Worm (Caenorhabditis elegans) whole organism, late embryonic: Measurements from ENCODE around the gene T25G12.13.

Experiments used
- C38D4.7 ChIP-seq: fragments of 200-800 bp; sonication (Bioruptor generic); optimal IDR thresholded peaks from 2 replicates; lab custom pipeline; 2018; ENCODE audit warnings: mild to moderate bottlenecking, missing genetic modification characterization, moderate library complexity, missing compliant biosample characterization
- F13H6.1 ChIP-seq: sonication (generic microtip); optimal IDR thresholded peaks from 2 replicates; lab custom pipeline; 2016; ENCODE audit warnings: missing genetic modification characterization, missing compliant biosample characterization
- K09A11.1 ChIP-seq: sonication (generic microtip); optimal IDR thresholded peaks from 2 replicates; lab custom pipeline; 2017; ENCODE audit warnings: antibody characterized with exemption, mild to moderate bottlenecking, missing genetic modification characterization, missing compliant biosample characterization; ENCODE audit not compliant: insufficient read depth
- T23F11.4 ChIP-seq: fragments of 200-800 bp; sonication (Bioruptor generic); optimal IDR thresholded peaks from 2 replicates; lab custom pipeline; 2018; ENCODE audit warnings: mild to moderate bottlenecking, missing genetic modification characterization, missing compliant biosample characterization
- ahr-1 ChIP-seq: sonication (generic microtip); optimal IDR thresholded peaks from 2 replicates; lab custom pipeline; 2016; ENCODE audit warnings: missing genetic modification characterization, missing compliant biosample characterization
- ama-1 ChIP-seq: fragments of 150-350 bp; optimal IDR thresholded peaks from 2 replicates; lab custom pipeline; 2014
- ceh-14 ChIP-seq: sonication (generic microtip); optimal IDR thresholded peaks from 2 replicates; lab custom pipeline; 2016; ENCODE audit warnings: missing genotype, missing genetic modification characterization, missing compliant biosample characterization
- ceh-18 ChIP-seq: sonication (generic microtip); optimal IDR thresholded peaks from 2 replicates; lab custom pipeline; 2016; ENCODE audit warnings: missing genetic modification characterization, missing compliant biosample characterization
- ceh-2 ChIP-seq: sonication (generic microtip); optimal IDR thresholded peaks from 2 replicates; lab custom pipeline; 2016; ENCODE audit warnings: missing genotype, missing genetic modification characterization, missing compliant biosample characterization
- ceh-22 ChIP-seq: sonication (generic microtip); optimal IDR thresholded peaks from 2 replicates; lab custom pipeline; 2017; ENCODE audit warnings: missing biosample characterization, missing genetic modification characterization
- ceh-24 ChIP-seq: sonication (generic microtip); optimal IDR thresholded peaks from 2 replicates; lab custom pipeline; 2016; ENCODE audit warnings: mild to moderate bottlenecking, missing genetic modification characterization, missing compliant biosample characterization
- ceh-30 ChIP-seq: fragments of 150-350 bp; optimal IDR thresholded peaks from 2 replicates; lab custom pipeline; 2014; ENCODE audit warnings: missing biosample characterization, missing genetic modification characterization
- ceh-31 ChIP-seq: sonication (generic microtip); optimal IDR thresholded peaks from 2 replicates; lab custom pipeline; 2016; ENCODE audit warnings: missing genetic modification characterization, missing compliant biosample characterization
- ceh-34 ChIP-seq: sonication (generic microtip); optimal IDR thresholded peaks from 2 replicates; lab custom pipeline; 2016; ENCODE audit warnings: mild to moderate bottlenecking, missing genetic modification characterization, missing compliant biosample characterization
- ceh-48 ChIP-seq: sonication (generic microtip); optimal IDR thresholded peaks from 2 replicates; lab custom pipeline; 2016; ENCODE audit warnings: missing genetic modification characterization, inconsistent platforms, missing compliant biosample characterization
- ceh-9 ChIP-seq: sonication (generic microtip); optimal IDR thresholded peaks from 2 replicates; lab custom pipeline; 2016; ENCODE audit warnings: mild to moderate bottlenecking, missing genetic modification characterization, inconsistent platforms, missing compliant biosample characterization
- che-1 ChIP-seq: sonication (generic microtip); optimal IDR thresholded peaks from 2 replicates; lab custom pipeline; 2016; ENCODE audit warnings: mild to moderate bottlenecking, missing genetic modification characterization, missing compliant biosample characterization
- dmd-4 ChIP-seq: sonication (generic microtip); optimal IDR thresholded peaks from 2 replicates; lab custom pipeline; 2016; ENCODE audit warnings: borderline replicate concordance, missing genetic modification characterization, missing compliant biosample characterization
- elt-2 ChIP-seq: sonication (generic microtip); optimal IDR thresholded peaks from 2 replicates; lab custom pipeline; 2016; ENCODE audit warnings: missing genetic modification reagents, missing genetic modification characterization, missing compliant biosample characterization
- elt-4 ChIP-seq: sonication (generic microtip); optimal IDR thresholded peaks from 2 replicates; lab custom pipeline; 2016; ENCODE audit warnings: missing genetic modification characterization, missing compliant biosample characterization
- ets-4 ChIP-seq: sonication (generic microtip); optimal IDR thresholded peaks from 2 replicates; lab custom pipeline; 2016; ENCODE audit warnings: missing genetic modification characterization, missing compliant biosample characterization
- eyg-1 ChIP-seq: sonication (generic microtip); optimal IDR thresholded peaks from 2 replicates; lab custom pipeline; 2016; ENCODE audit warnings: missing genotype, missing genetic modification characterization, missing compliant biosample characterization
- hlh-6 ChIP-seq: sonication (generic microtip); optimal IDR thresholded peaks from 2 replicates; lab custom pipeline; 2016; ENCODE audit warnings: missing genotype, missing genetic modification characterization, missing compliant biosample characterization
- hlh-8 ChIP-seq: sonication (generic microtip); optimal IDR thresholded peaks from 2 replicates; lab custom pipeline; 2016; ENCODE audit warnings: missing genotype, missing genetic modification characterization, missing compliant biosample characterization
- lim-6 ChIP-seq: sonication (generic microtip); optimal IDR thresholded peaks from 2 replicates; lab custom pipeline; 2016; ENCODE audit warnings: missing genetic modification characterization, missing compliant biosample characterization
- lin-11 ChIP-seq: fragments of 200-800 bp; sonication (Bioruptor generic); optimal IDR thresholded peaks from 2 replicates; lab custom pipeline; 2018; ENCODE audit warnings: mild to moderate bottlenecking, missing genetic modification characterization, missing compliant biosample characterization
- madf-2 ChIP-seq: sonication (generic microtip); optimal IDR thresholded peaks from 2 replicates; lab custom pipeline; 2017; ENCODE audit warnings: missing genetic modification characterization, missing compliant biosample characterization
- nfya-1 ChIP-seq: sonication (generic microtip); optimal IDR thresholded peaks from 2 replicates; lab custom pipeline; 2017; ENCODE audit warnings: missing genetic modification characterization, mild to moderate bottlenecking, missing compliant biosample characterization, antibody characterized with exemption, moderate library complexity
- pat-9 ChIP-seq: fragments of 200-800 bp; sonication (Bioruptor generic); optimal IDR thresholded peaks from 2 replicates; lab custom pipeline; 2018; ENCODE audit warnings: mild to moderate bottlenecking, missing genetic modification characterization, moderate library complexity, missing compliant biosample characterization
- pqm-1 ChIP-seq: sonication (generic microtip); optimal IDR thresholded peaks from 2 replicates; lab custom pipeline; 2016; ENCODE audit warnings: missing genetic modification characterization, missing compliant biosample characterization
- ref-2 ChIP-seq: sonication (generic microtip); optimal IDR thresholded peaks from 2 replicates; lab custom pipeline; 2016; ENCODE audit warnings: missing genetic modification characterization, missing compliant biosample characterization
- rnt-1 ChIP-seq: sonication (generic microtip); optimal IDR thresholded peaks from 2 replicates; lab custom pipeline; 2016; ENCODE audit warnings: missing genetic modification characterization, missing compliant biosample characterization
- sdc-2 ChIP-seq: sonication (generic microtip); optimal IDR thresholded peaks from 2 replicates; lab custom pipeline; 2016; ENCODE audit warnings: missing genotype, missing genetic modification characterization, missing compliant biosample characterization
- sox-2 ChIP-seq: fragments of 200-800 bp; sonication (Bioruptor generic); IDR thresholded peaks from 2 replicates; pipeline ENCODE4 v1.3.6; 2022; ENCODE audit warnings: missing genetic modification reagents, missing genetic modification characterization, missing compliant biosample characterization
- syd-9 ChIP-seq: sonication (generic microtip); optimal IDR thresholded peaks from 2 replicates; lab custom pipeline; 2016; ENCODE audit warnings: mild to moderate bottlenecking, missing genetic modification characterization, moderate library complexity, missing compliant biosample characterization
- ttx-3 ChIP-seq: sonication (generic microtip); optimal IDR thresholded peaks from 2 replicates; lab custom pipeline; 2016; ENCODE audit warnings: missing genetic modification reagents, missing genetic modification characterization, missing compliant biosample characterization
- unc-3 ChIP-seq, 2 experiments: fragments of 200-800 bp in 1 of 2; sonication (Bioruptor generic) in 1 of 2; sonication (generic microtip) in 1 of 2; conservative IDR thresholded peaks in 1 of 2; optimal IDR thresholded peaks in 1 of 2; 2 replicates each; pipeline versions ENCODE4 v1.3.6 to Lab custom; 2016 to 2022; ENCODE audit warnings: missing compliant biosample characterization in 2 of 2, missing genetic modification characterization in 2 of 2, missing genetic modification reagents in 1 of 2
- unc-42 ChIP-seq: sonication (generic microtip); optimal IDR thresholded peaks from 2 replicates; lab custom pipeline; 2016; ENCODE audit warnings: missing genotype, missing genetic modification characterization, missing compliant biosample characterization
- unc-55 ChIP-seq: sonication (generic microtip); optimal IDR thresholded peaks from 2 replicates; lab custom pipeline; 2017; ENCODE audit warnings: missing biosample characterization, missing genetic modification reagents, missing genetic modification characterization
- ztf-16 ChIP-seq: sonication (generic microtip); optimal IDR thresholded peaks from 2 replicates; lab custom pipeline; 2017; ENCODE audit warnings: missing genetic modification characterization, missing compliant biosample characterization

Gene T25G12.13

ce11 chrX:17211513-17211912, 31.6 kb upstream of the T25G12.13 start:
- TF ChIP-seq pat-9: no peak

ce11 chrX:17214803-17215202, 28.4 kb upstream of the T25G12.13 start, which contains the start of gene acdh-10:
acdh-10 (minus strand) TSS chrX:17214903.
- no peak for TF ChIP-seq lim-6
- no peak for TF ChIP-seq ceh-22 (tag; lab: Kevin White, UChicago)
- no peak for TF ChIP-seq ttx-3 (tag; lab: Kevin White, UChicago)
- TF ChIP-seq nfya-1 (tag; lab: Kevin White, UChicago): no peak
- TF ChIP-seq sox-2: no peak
- no peak for TF ChIP-seq pat-9
- no peak for TF ChIP-seq ama-1 (lab: Kevin White, UChicago)
- no peak for TF ChIP-seq elt-2 (tag; lab: Kevin White, UChicago)
- TF ChIP-seq pqm-1 (tag; lab: Kevin White, UChicago): no peak
- no peak for TF ChIP-seq T23F11.4 (GFP tag; lab: Kevin White, UChicago)

ce11 chrX:17215753-17216152, 27.4 kb upstream of the T25G12.13 start:
- TF ChIP-seq ztf-16 (no peak), F13H6.1 (no peak), che-1 (no peak), ttx-3 (tag; lab: Kevin White, UChicago) (no peak), ahr-1 (tag; lab: Kevin White, UChicago) (no peak), rnt-1 (no peak), ceh-31 (tag; lab: Kevin White, UChicago) (no peak), lin-11 (tag; lab: Kevin White, UChicago) (no peak), ceh-14 (tag; lab: Kevin White, UChicago) (no peak), ceh-9 (no peak), syd-9 (no peak), unc-42 (tag; lab: Kevin White, UChicago) (no peak), ref-2 (tag; lab: Kevin White, UChicago) (no peak), elt-4 (tag; lab: Kevin White, UChicago) (no peak), pqm-1 (tag; lab: Kevin White, UChicago) (no peak)

ce11 chrX:17216178-17216577, 27.0 kb upstream of the T25G12.13 start:
- no peak for TF ChIP-seq eyg-1 (tag; lab: Kevin White, UChicago)
- TF ChIP-seq unc-55 (GFP tag; lab: Kevin White, UChicago): peak; percentile 65
- peak; percentile 7 for TF ChIP-seq ceh-18 (tag; lab: Kevin White, UChicago)
- TF ChIP-seq ceh-2: no peak
- TF ChIP-seq che-1: no peak
- TF ChIP-seq nfya-1 (tag; lab: Kevin White, UChicago): peak; percentile 86

ce11 chrX:17217050-17217813, 25.9 kb upstream of the T25G12.13 start, which contains the start of gene acdh-7:
acdh-7 (minus strand) TSS chrX:17217105.
- TF ChIP-seq pqm-1 (tag; lab: Kevin White, UChicago) (no peak), elt-2 (tag; lab: Kevin White, UChicago) (peak; percentile 39)

- TF ChIP-seq K09A11.1 (no peak), ceh-34 (tag; lab: Kevin White, UChicago) (peak; percentile 26), unc-3 (GFP tag; conservative IDR thresholded peaks at IDR 0.05; lab: Robert Waterston, UW) (no peak), unc-3 (tag; optimal IDR thresholded peaks at IDR 0.05; lab: Kevin White, UChicago) (no peak), C38D4.7 (GFP tag; lab: Kevin White, UChicago) (no peak), madf-2 (tag; lab: Kevin White, UChicago) (no peak), sdc-2 (peak; percentile 56), ceh-48 (tag; lab: Kevin White, UChicago) (peak; percentile 79), ama-1 (lab: Kevin White, UChicago) (no peak), hlh-6 (tag; lab: Kevin White, UChicago) (no peak), hlh-8 (tag; lab: Kevin White, UChicago) (no peak), dmd-4 (tag; lab: Kevin White, UChicago) (no peak), ceh-22 (tag; lab: Kevin White, UChicago) (no peak), ztf-16 (no peak), unc-42 (tag; lab: Kevin White, UChicago) (peak; percentile 19), ceh-2 (no peak), ceh-31 (tag; lab: Kevin White, UChicago) (peak; percentile 45), ceh-30 (tag; lab: Kevin White, UChicago) (no peak), lin-11 (tag; lab: Kevin White, UChicago) (no peak), ceh-24 (tag; lab: Kevin White, UChicago) (no peak), ets-4 (tag; lab: Kevin White, UChicago) (no peak)
Observed at ce11 chrX:17221873-17222525, 21.2 kb upstream of the T25G12.13 start, which contains the start of gene rab-6.2. rab-6.2 (plus strand) TSS chrX:17222475.
